Fruit fly (Drosophila melanogaster): Measurements from ENCODE around the gene knrl.

Gene knrl

dm6 chr3L:20556371-20556770, 64.1 kb downstream of the knrl start (continued):
- TF ChIP-seq CG1529 (GFP tag; optimal IDR thresholded peaks at IDR 0.05) (no peak), Gsc (GFP tag; IDR thresholded peaks at IDR 0.05) (no peak), CG3847 (GFP tag; IDR thresholded peaks at IDR 0.05) (no peak), lmd (GFP tag; IDR thresholded peaks at IDR 0.05) (no peak), ranshi (GFP tag; IDR thresholded peaks at IDR 0.05) (no peak), C15 (GFP tag; IDR thresholded peaks at IDR 0.05) (no peak), CG7987 (GFP tag; optimal IDR thresholded peaks at IDR 0.05) (no peak), Dref (GFP tag; IDR thresholded peaks at IDR 0.05) (no peak), CG1602 (GFP tag; optimal IDR thresholded peaks at IDR 0.05) (no peak), gsb (GFP tag; IDR thresholded peaks at IDR 0.05) (no peak), CG15011 (GFP tag; optimal IDR thresholded peaks at IDR 0.05) (no peak), D19B (GFP tag; optimal IDR thresholded peaks at IDR 0.05) (no peak), nmo (GFP tag; optimal IDR thresholded peaks at IDR 0.05) (no peak), CG11504 (tag; optimal IDR thresholded peaks at IDR 0.05) (peak; percentile 42), inv (GFP tag; IDR thresholded peaks at IDR 0.05; ENCODE audit: partially characterized antibody) (no peak), zen (tag; optimal IDR thresholded peaks at IDR 0.05) (no peak), disco-r (GFP tag; optimal IDR thresholded peaks at IDR 0.05) (no peak), mirr (GFP tag; optimal IDR thresholded peaks at IDR 0.05) (no peak), Opbp (GFP tag; IDR thresholded peaks at IDR 0.05; ENCODE audit: partially characterized antibody) (no peak), CG8924 (tag; optimal IDR thresholded peaks at IDR 0.05) (no peak), Mad (GFP tag; optimal IDR thresholded peaks at IDR 0.05) (no peak), CG31224 (GFP tag; IDR thresholded peaks at IDR 0.05) (no peak), CG4360 (GFP tag; IDR thresholded peaks at IDR 0.05) (no peak), CG15073 (GFP tag; optimal IDR thresholded peaks at IDR 0.05) (no peak), hkb (optimal IDR thresholded peaks at IDR 0.05) (no peak), hkb (GFP tag; IDR thresholded peaks at IDR 0.05) (peak; percentile 20; the same call in 1 of the 2 replicates), wek (GFP tag; optimal IDR thresholded peaks at IDR 0.05) (no peak), mld (GFP tag; IDR thresholded peaks at IDR 0.05; ENCODE audit: partially characterized antibody) (no peak), CG10959 (GFP tag; IDR thresholded peaks at IDR 0.05) (no peak), sd (tag; optimal IDR thresholded peaks at IDR 0.05) (no peak), lola (GFP tag; optimal IDR thresholded peaks at IDR 0.05) (no peak), NC2β (GFP tag; optimal IDR thresholded peaks at IDR 0.05) (no peak), CG32767 (GFP tag; IDR thresholded peaks at IDR 0.05) (no peak), CG12942 (GFP tag; optimal IDR thresholded peaks at IDR 0.05) (no peak), grau (tag; optimal IDR thresholded peaks at IDR 0.05) (no peak), CG34422 (GFP tag; IDR thresholded peaks at IDR 0.05) (no peak), trem (tag; optimal IDR thresholded peaks at IDR 0.05) (no peak), CG10366 (GFP tag; IDR thresholded peaks at IDR 0.05) (peak; percentile 7; the same call in 1 of the 2 replicates), Asciz (GFP tag; optimal IDR thresholded peaks at IDR 0.05) (no peak), zfh2 (GFP tag; optimal IDR thresholded peaks at IDR 0.05) (no peak), CG33557 (GFP tag; optimal IDR thresholded peaks at IDR 0.05) (no peak), nom (GFP tag; optimal IDR thresholded peaks at IDR 0.05) (peak; percentile 20), da (GFP tag; optimal IDR thresholded peaks at IDR 0.05) (no peak), CG4730 (GFP tag; IDR thresholded peaks at IDR 0.05) (no peak), vvl (GFP tag; IDR thresholded peaks at IDR 0.05) (no peak), Ravus (GFP tag; IDR thresholded peaks at IDR 0.05) (no peak), gcm2 (GFP tag; optimal IDR thresholded peaks at IDR 0.05) (no peak), ato (GFP tag; IDR thresholded peaks at IDR 0.05; ENCODE audit: partially characterized antibody) (no peak), Fer2 (tag; optimal IDR thresholded peaks at IDR 0.05) (no peak), Hsf (GFP tag; optimal IDR thresholded peaks at IDR 0.05) (no peak), ara (GFP tag; IDR thresholded peaks at IDR 0.05) (no peak), CG31441 (GFP tag; IDR thresholded peaks at IDR 0.05) (0 out of 2 replicates have a peak, but pooled peaks have one; percentile 15), Hr3 (GFP tag; optimal IDR thresholded peaks at IDR 0.05) (no peak)

Data from whole organism, embryonic.